Worm (Caenorhabditis elegans): ENCODE measurements around the gene Y14H12A.1.

The Y14H12A.1 gene

DNA sequence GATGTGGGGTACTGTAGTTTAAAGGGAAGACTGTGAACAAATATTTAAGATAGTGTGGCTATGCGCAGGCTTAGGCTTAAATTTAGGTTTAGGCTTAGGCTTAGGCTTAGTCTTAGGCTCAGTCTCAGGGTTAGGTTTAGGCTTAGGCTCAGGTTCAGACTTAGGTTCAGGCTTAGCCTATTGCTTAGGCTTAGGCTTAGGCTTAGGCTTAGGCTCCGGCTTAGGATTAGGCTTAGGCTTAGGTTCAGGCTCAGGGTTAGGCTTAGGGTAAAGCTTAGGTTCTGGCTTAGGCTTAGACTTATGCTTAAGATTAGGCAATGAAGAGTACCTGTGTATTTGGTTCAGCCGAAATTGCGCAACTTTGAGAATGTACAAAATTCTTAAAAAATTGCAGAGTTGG, 8.8 kb upstream of the Y14H12A.1 start:
- TF ChIP-seq unc-30 (tag; optimal IDR thresholded peaks at IDR 0.05) (no peak), efl-3 (GFP tag; optimal IDR thresholded peaks at IDR 0.05) (no peak), lin-13 (GFP tag; optimal IDR thresholded peaks at IDR 0.05) (no peak), mab-9 (GFP tag; IDR thresholded peaks at IDR 0.05) (no peak), F16B12.6 (tag; optimal IDR thresholded peaks at IDR 0.05) (no peak), lin-14 (GFP tag; optimal IDR thresholded peaks at IDR 0.05) (no peak), irx-1 (tag; optimal IDR thresholded peaks at IDR 0.05) (no peak), mef-2 (tag; optimal IDR thresholded peaks at IDR 0.05) (no peak), unc-130 (tag; optimal IDR thresholded peaks at IDR 0.05) (no peak), zag-1 (tag; optimal IDR thresholded peaks at IDR 0.05) (no peak), fkh-4 (tag; optimal IDR thresholded peaks at IDR 0.05; ENCODE audit: borderline replicate concordance) (no peak), dpl-1 (GFP tag; optimal IDR thresholded peaks at IDR 0.05) (no peak), nhr-237 (tag; optimal IDR thresholded peaks at IDR 0.05) (no peak), ets-5 (GFP tag; IDR thresholded peaks at IDR 0.05) (no peak), pqm-1 (tag; optimal IDR thresholded peaks at IDR 0.05) (no peak), lsy-2 (tag; optimal IDR thresholded peaks at IDR 0.05) (no peak), nhr-28 (tag; optimal IDR thresholded peaks at IDR 0.05) (no peak), nhr-71 (tag; optimal IDR thresholded peaks at IDR 0.05) (no peak), ztf-4 (tag; optimal IDR thresholded peaks at IDR 0.05) (no peak), fkh-10 (GFP tag; optimal IDR thresholded peaks at IDR 0.05) (no peak)

DNA sequence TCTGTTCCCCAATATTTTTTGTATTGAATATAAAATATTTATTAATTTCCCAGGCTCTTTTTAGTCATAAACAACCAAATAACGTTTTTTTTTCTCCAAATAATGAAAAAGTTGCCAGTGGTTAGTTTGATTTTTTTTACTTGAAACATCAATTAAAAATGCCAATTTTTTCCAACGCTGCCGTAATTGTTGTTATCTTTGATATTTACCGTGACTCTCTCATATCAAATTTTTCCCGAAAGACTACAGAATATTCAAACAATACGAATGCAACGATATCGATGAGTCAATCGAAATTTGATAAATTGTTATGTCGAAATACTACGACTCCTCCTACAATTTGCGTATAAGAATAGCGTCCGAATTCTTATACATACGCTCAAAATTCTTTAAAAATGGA, 6.1 kb upstream of the Y14H12A.1 start, which contains the start of gene K10G6.5:
K10G6.5 (plus strand) TSS at position 345 of the 400 bp plus-strand sequence.
- TF ChIP-seq elt-3 (tag; optimal IDR thresholded peaks at IDR 0.05) (no peak), elt-2 (tag; optimal IDR thresholded peaks at IDR 0.05) (peak; percentile 51), ces-1 (GFP tag; optimal IDR thresholded peaks at IDR 0.05) (no peak), nhr-12 (tag; optimal IDR thresholded peaks at IDR 0.05) (no peak)

DNA sequence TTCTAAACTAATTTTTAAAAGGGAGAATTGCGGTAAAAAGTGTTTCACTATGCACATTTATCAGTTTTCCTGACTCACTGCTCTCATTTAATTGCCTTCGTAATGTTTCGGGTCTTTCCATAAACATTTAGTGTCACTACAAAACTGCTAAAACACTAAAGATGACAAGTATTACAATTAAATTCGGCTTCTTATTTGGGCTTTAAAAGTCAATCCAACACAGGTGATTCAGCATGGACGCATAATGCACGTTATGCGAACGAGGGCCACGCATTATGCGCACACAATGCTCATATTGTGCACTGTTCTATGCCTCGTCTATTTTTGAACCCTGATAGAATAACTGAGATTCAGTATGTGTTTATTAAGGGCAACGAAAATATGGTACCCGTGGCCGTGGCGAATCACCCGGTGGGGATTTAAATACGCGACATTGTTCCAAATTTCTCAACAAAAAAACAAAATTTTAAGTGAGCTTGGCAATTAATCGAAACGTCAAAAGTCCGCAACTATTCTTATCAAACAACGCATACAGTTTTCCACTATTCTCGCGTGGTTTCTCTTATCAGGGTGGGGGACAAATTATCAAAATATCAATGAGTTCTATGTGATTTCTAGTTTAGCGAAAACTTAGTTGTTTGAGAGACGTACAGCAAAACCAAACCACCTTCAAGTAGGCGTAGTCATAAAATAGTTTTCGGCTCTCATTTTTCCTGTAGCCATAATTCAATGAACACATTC, 3.2 kb upstream of the Y14H12A.1 start, which contains the start of gene Y14H12A.2:
Y14H12A.2 (minus strand) TSS at position 51 of the 741 bp plus-strand sequence.
- no peak for TF ChIP-seq C16A3.4 (tag; optimal IDR thresholded peaks at IDR 0.05)
- peak; percentile 88 for TF ChIP-seq elt-2 (tag; optimal IDR thresholded peaks at IDR 0.05)
- no peak for TF ChIP-seq ztf-11 (tag; optimal IDR thresholded peaks at IDR 0.05)
- no peak for TF ChIP-seq ceh-88 (GFP tag; IDR thresholded peaks at IDR 0.05)

DNA sequence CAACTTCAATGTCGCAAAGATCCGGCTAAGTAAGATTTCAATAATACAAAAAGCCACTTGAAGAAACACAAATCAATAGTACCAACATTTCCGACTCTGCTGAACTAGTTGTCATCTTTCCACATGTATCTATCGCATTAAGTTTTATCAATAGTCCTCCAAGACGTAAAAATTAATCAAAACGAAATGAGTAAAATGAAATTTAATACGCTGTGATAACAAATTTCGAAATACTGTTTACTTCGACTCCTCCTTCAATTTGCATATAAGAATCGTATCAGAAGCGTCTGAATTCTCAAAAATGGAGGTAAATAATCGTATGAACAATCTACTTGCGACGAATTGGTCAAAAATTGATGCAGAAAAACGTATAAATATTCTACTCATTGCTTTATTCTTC, 2.3 kb upstream of the Y14H12A.1 start:
- TF ChIP-seq elt-2 (tag; optimal IDR thresholded peaks at IDR 0.05): peak; percentile 87
- TF ChIP-seq ceh-8 (GFP tag; optimal IDR thresholded peaks at IDR 0.05): no peak

DNA sequence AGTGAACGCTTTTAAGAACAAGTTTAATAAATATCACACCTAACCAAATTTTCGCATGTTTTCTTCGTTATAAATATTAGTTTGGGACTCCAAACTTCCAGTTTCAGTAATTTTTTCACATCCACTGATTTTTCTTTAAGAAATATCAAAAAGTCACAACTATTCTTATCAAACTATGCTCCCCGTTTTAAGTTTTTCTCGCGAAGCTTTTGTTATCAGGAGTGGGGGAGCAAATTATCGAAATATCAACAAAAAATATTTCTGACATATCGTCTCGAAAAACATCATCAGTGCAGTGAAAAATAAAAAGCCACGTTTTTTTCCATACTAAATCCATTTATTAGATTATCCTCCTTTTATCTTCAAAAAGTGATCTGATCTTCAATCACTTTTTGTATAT, 966 bp upstream of the Y14H12A.1 start:
- TF ChIP-seq egl-13 (tag; optimal IDR thresholded peaks at IDR 0.05) (no peak), elt-2 (tag; optimal IDR thresholded peaks at IDR 0.05) (peak; percentile 80)

DNA sequence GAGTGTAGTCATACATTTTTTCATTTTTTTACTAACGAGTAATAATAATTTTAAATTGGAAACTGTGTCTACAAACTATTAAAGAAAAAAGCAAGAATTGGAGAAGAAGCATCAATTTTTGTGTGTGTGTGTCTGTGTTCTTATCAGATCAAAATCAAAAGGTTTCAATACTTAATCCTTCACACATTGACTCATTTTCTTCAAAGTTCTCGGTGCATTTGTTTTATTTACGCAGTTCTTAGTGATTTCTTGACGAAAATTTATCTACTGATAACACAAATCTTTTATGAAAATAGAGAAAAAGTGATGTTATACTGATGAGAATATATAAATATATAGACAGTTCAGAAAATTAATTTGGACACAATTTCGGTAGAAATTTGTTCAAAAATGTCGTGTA, 3.0 kb downstream of the Y14H12A.1 start, which contains the start of gene clc-22:
clc-22 (minus strand) TSS at position 71 of the 400 bp plus-strand sequence.
- no peak for TF ChIP-seq lin-14 (GFP tag; optimal IDR thresholded peaks at IDR 0.05)
- peak; percentile 52 for TF ChIP-seq elt-2 (tag; optimal IDR thresholded peaks at IDR 0.05)

DNA sequence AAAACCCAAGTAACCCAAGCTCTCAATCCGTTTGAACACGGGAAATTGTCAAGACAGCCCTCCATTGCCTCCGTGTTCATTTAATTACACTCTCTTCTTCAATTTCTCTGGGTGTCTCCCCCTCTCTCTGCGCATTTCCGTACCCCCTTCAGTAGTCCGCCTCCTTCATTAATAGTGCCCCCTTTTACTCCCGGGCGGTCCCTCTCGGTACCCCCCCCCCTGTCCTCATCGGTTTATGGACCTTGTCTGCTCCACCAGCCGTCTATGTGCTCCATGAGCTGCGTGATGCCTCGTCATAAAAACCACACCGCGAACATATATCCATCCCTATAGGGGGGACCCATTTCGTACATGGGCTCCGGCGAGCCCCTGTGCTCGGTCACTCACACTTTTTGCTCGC, 6.5 kb downstream of the Y14H12A.1 start:
- TF ChIP-seq nhr-76 (tag; optimal IDR thresholded peaks at IDR 0.05) (no peak), lin-14 (GFP tag; optimal IDR thresholded peaks at IDR 0.05) (peak; percentile 9), nhr-19 (GFP tag; conservative IDR thresholded peaks at IDR 0.05) (no peak), ceh-8 (GFP tag; optimal IDR thresholded peaks at IDR 0.05) (no peak), blmp-1 (tag; optimal IDR thresholded peaks at IDR 0.05) (no peak), egl-13 (tag; optimal IDR thresholded peaks at IDR 0.05) (no peak), tbx-2 (tag; optimal IDR thresholded peaks at IDR 0.05) (no peak), fkh-4 (tag; optimal IDR thresholded peaks at IDR 0.05; ENCODE audit: borderline replicate concordance) (no peak)
